Worm (Caenorhabditis elegans) whole organism, early embryonic: Measurements from ENCODE around the gene Y47D7A.9.

Experiments used
- hmg-4 ChIP-seq: fragments of 200-800 bp; sonication (Bioruptor generic); optimal IDR thresholded peaks from 2 replicates; lab custom pipeline; 2018; ENCODE audit warnings: mild to moderate bottlenecking, missing genetic modification characterization, missing compliant biosample characterization
- hnd-1 ChIP-seq: sonication (generic microtip); optimal IDR thresholded peaks from 2 replicates; lab custom pipeline; 2016; ENCODE audit warnings: missing genetic modification characterization, missing compliant biosample characterization

ce11 chrV:4398884-4399283 is 24.9 kb downstream of the Y47D7A.9 start:
- TF ChIP-seq hmg-4 (GFP tag; lab: Kevin White, UChicago), result no peak
- TF ChIP-seq hnd-1 (tag; lab: Kevin White, UChicago), result no peak
